Worm (Caenorhabditis elegans): Measurements from ENCODE around the gene Y75B8A.44.

- TF ChIP-seq ets-7 (tag; optimal IDR thresholded peaks at IDR 0.05) = no peak
- TF ChIP-seq ama-1 (optimal IDR thresholded peaks at IDR 0.05) = no peak
- TF ChIP-seq aly-1 (tag; optimal IDR thresholded peaks at IDR 0.05) = no peak
- TF ChIP-seq ceh-36 (tag; optimal IDR thresholded peaks at IDR 0.05) = no peak
- no peak for TF ChIP-seq pes-1 (GFP tag; IDR thresholded peaks at IDR 0.05)
- no peak for TF ChIP-seq scrt-1 (GFP tag; IDR thresholded peaks at IDR 0.05)
- TF ChIP-seq B0310.2 (tag; optimal IDR thresholded peaks at IDR 0.05) = no peak
- TF ChIP-seq hmbx-1 (tag; optimal IDR thresholded peaks at IDR 0.05) = no peak
These were observed 43.2 kb upstream of the Y75B8A.44 start for ce11 chrIII:12151100-12151499.

Data from whole organism, early embryonic.